Fruit fly (Drosophila melanogaster): ENCODE results near the gene Ptp10D.

- no peak for TF ChIP-seq gl (tag; optimal IDR thresholded peaks at IDR 0.05)
- no peak for TF ChIP-seq CG15710 (tag; optimal IDR thresholded peaks at IDR 0.05)
- TF ChIP-seq CG8301 (tag; optimal IDR thresholded peaks at IDR 0.05) = no peak
- no peak for TF ChIP-seq Snoo (tag; optimal IDR thresholded peaks at IDR 0.05)
- no peak for TF ChIP-seq CG4496 (GFP tag; IDR thresholded peaks at IDR 0.05)
- TF ChIP-seq CG32121 (GFP tag; IDR thresholded peaks at IDR 0.05) = no peak
- TF ChIP-seq rn (GFP tag; IDR thresholded peaks at IDR 0.05) = no peak
- TF ChIP-seq fd96Ca (GFP tag; IDR thresholded peaks at IDR 0.05) = no peak
- TF ChIP-seq CG13204 (GFP tag; optimal IDR thresholded peaks at IDR 0.05) = no peak
- TF ChIP-seq CG14655 (GFP tag; optimal IDR thresholded peaks at IDR 0.05) = no peak
- TF ChIP-seq CG34367 (tag; optimal IDR thresholded peaks at IDR 0.05) = no peak
- TF ChIP-seq EcR (GFP tag; optimal IDR thresholded peaks at IDR 0.05) = peak; percentile 55
Measured at dm6 chrX:11611056-11611644, 10.7 kb upstream of the Ptp10D start.

Data from whole organism, pupa.